Worm (Caenorhabditis elegans): ENCODE data around the gene mpst-7.

ce11 chrV:12952287-12952686, 8.6 kb downstream of the mpst-7 start, which contains the start of gene pqn-68:
- no peak for TF ChIP-seq hlh-1 (tag; optimal IDR thresholded peaks at IDR 0.05)
- TF ChIP-seq elt-3 (tag; optimal IDR thresholded peaks at IDR 0.05): no peak
- TF ChIP-seq ceh-43 (GFP tag; optimal IDR thresholded peaks at IDR 0.05): no peak
- TF ChIP-seq blmp-1 (tag; optimal IDR thresholded peaks at IDR 0.05): no peak
- no peak for TF ChIP-seq zip-8 (tag; optimal IDR thresholded peaks at IDR 0.05)
- TF ChIP-seq nhr-12 (tag; optimal IDR thresholded peaks at IDR 0.05): no peak
- no peak for TF ChIP-seq lin-32 (GFP tag; optimal IDR thresholded peaks at IDR 0.05)
- no peak for TF ChIP-seq lsy-2 (tag; optimal IDR thresholded peaks at IDR 0.05)
- TF ChIP-seq drap-1 (GFP tag; optimal IDR thresholded peaks at IDR 0.05): no peak
